Fruit fly (Drosophila melanogaster) whole organism, wandering third instar larva: ENCODE data around the gene CG10702.
A peak's percentile ranks its signal among the peaks of the same experiment; 100 is the strongest.

ENCODE experiments used
- Abd-B ChIP-seq: fragments of >200 bp; optimal IDR thresholded peaks from 2 replicates; lab custom pipeline; 2017; ENCODE audit warnings: missing biosample characterization, missing genetic modification characterization
- CG32264 ChIP-seq: fragments of 200-800 bp; sonication (Bioruptor generic); optimal IDR thresholded peaks from 2 replicates; lab custom pipeline; 2016; ENCODE audit warnings: missing biosample characterization, missing genetic modification characterization
- Dfd ChIP-seq: fragments of >200 bp; optimal IDR thresholded peaks from 2 replicates; lab custom pipeline; 2017; ENCODE audit warnings: missing biosample characterization, missing genetic modification characterization
- GATAd ChIP-seq: sonication (Bioruptor generic); optimal IDR thresholded peaks from 2 replicates; lab custom pipeline; 2016; ENCODE audit warnings: missing biosample characterization, missing genetic modification characterization
- Hr78 ChIP-seq: fragments of >200 bp; optimal IDR thresholded peaks from 2 replicates; lab custom pipeline; 2017; ENCODE audit warnings: missing biosample characterization, missing genetic modification characterization
- Hr83 ChIP-seq: fragments of 200-300 bp; sonication (Bioruptor generic); optimal IDR thresholded peaks from 2 replicates; lab custom pipeline; 2016; ENCODE audit warnings: missing biosample characterization, mild to moderate bottlenecking, missing genetic modification characterization, moderate library complexity; ENCODE audit not compliant: poor library complexity, severe bottlenecking
- Jra ChIP-seq: sonication (Bioruptor generic); optimal IDR thresholded peaks from 2 replicates; lab custom pipeline; 2016; ENCODE audit warnings: missing biosample characterization, missing genetic modification characterization
- Myc ChIP-seq: fragments of >200 bp; optimal IDR thresholded peaks from 2 replicates; lab custom pipeline; 2017
- Rel ChIP-seq, 2 experiments: fragments of 200-800 bp; sonication (Bioruptor generic) in 1 of 2; optimal IDR thresholded peaks; 2 replicates in 1 of 2; 3 replicates in 1 of 2; lab custom pipeline; 2016 to 2019; ENCODE audit warnings: mild to moderate bottlenecking in 2 of 2, missing biosample characterization in 2 of 2, missing genetic modification characterization in 2 of 2, moderate library complexity in 1 of 2
- Sp1 ChIP-seq: fragments of 200-800 bp; sonication (Bioruptor generic); optimal IDR thresholded peaks from 3 replicates; lab custom pipeline; 2019; ENCODE audit warnings: missing biosample characterization, mild to moderate bottlenecking, missing genetic modification characterization, moderate library complexity
- Vsx2 ChIP-seq: fragments of 200-300, 225-300 bp; sonication (Bioruptor generic); optimal IDR thresholded peaks from 2 replicates; lab custom pipeline; 2018; ENCODE audit warnings: missing biosample characterization, missing genetic modification characterization; ENCODE audit not compliant: partially characterized antibody
- br ChIP-seq: fragments of 200-800 bp; sonication (Bioruptor generic); optimal IDR thresholded peaks from 2 replicates; lab custom pipeline; 2016; ENCODE audit warnings: missing biosample characterization, missing genetic modification characterization
- dmrt93B ChIP-seq: fragments of 200-800 bp; sonication (Bioruptor generic); optimal IDR thresholded peaks from 2 replicates; lab custom pipeline; 2018; ENCODE audit warnings: missing biosample characterization, mild to moderate bottlenecking, missing genetic modification characterization
- dsf ChIP-seq: sonication (Bioruptor generic); optimal IDR thresholded peaks from 2 replicates; lab custom pipeline; 2016; ENCODE audit warnings: missing biosample characterization, missing genetic modification characterization, borderline replicate concordance
- ey ChIP-seq: fragments of 200-800 bp; sonication (Bioruptor generic); optimal IDR thresholded peaks from 2 replicates; lab custom pipeline; 2016; ENCODE audit warnings: missing biosample characterization, missing genetic modification characterization
- foxo ChIP-seq, 2 experiments: fragments of 200-800 bp; sonication (Bioruptor generic); optimal IDR thresholded peaks; 2 replicates in 1 of 2; 3 replicates in 1 of 2; lab custom pipeline; 2016 to 2017; ENCODE audit warnings: missing biosample characterization in 2 of 2, missing genetic modification characterization in 2 of 2
- h ChIP-seq: fragments of 200-800 bp; sonication (Bioruptor generic); optimal IDR thresholded peaks from 3 replicates; lab custom pipeline; 2016; ENCODE audit warnings: missing biosample characterization, mild to moderate bottlenecking, missing genetic modification characterization
- jim ChIP-seq: fragments of 175-275, 200-325 bp; sonication (Bioruptor generic); optimal IDR thresholded peaks from 2 replicates; lab custom pipeline; 2016; ENCODE audit warnings: missing biosample characterization, mild to moderate bottlenecking, missing genetic modification characterization
- pan ChIP-seq: fragments of >200 bp; optimal IDR thresholded peaks from 2 replicates; lab custom pipeline; 2017
- psq ChIP-seq: fragments of 200-800 bp; sonication (Bioruptor generic); optimal IDR thresholded peaks from 3 replicates; lab custom pipeline; 2017; ENCODE audit warnings: missing biosample characterization, mild to moderate bottlenecking, missing genetic modification characterization, moderate library complexity
- rgr ChIP-seq: fragments of 200-800 bp; sonication (Bioruptor generic); optimal IDR thresholded peaks from 3 replicates; lab custom pipeline; 2016; ENCODE audit warnings: missing biosample characterization, mild to moderate bottlenecking, missing genetic modification characterization
- sage ChIP-seq: fragments of 200-800 bp; sonication (Bioruptor generic); optimal IDR thresholded peaks from 2 replicates; lab custom pipeline; 2016; ENCODE audit warnings: missing biosample characterization, mild to moderate bottlenecking, missing genetic modification characterization
- tai ChIP-seq: sonication (Bioruptor generic); optimal IDR thresholded peaks from 2 replicates; lab custom pipeline; 2016; ENCODE audit warnings: missing biosample characterization, missing genetic modification characterization
- usp ChIP-seq: fragments of >200 bp; optimal IDR thresholded peaks from 2 replicates; lab custom pipeline; 2017; ENCODE audit warnings: missing biosample characterization, missing genetic modification characterization

Gene CG10702

dm6 chr2L:19068393-19068792, 1.3 kb downstream of the CG10702 start:
- TF ChIP-seq Rel (GFP tag; optimal IDR thresholded peaks at IDR 0.05; lab: Kevin White, UChicago), result no peak
- no peak for TF ChIP-seq Rel (tag; optimal IDR thresholded peaks at IDR 0.05; lab: Kevin White, UChicago)
- no peak for TF ChIP-seq Hr83
- TF ChIP-seq Abd-B (GFP tag; lab: Kevin White, UChicago), result no peak
- no peak for TF ChIP-seq Jra (GFP tag; lab: Kevin White, UChicago)
- TF ChIP-seq ey (GFP tag; lab: Kevin White, UChicago), result no peak

DNA sequence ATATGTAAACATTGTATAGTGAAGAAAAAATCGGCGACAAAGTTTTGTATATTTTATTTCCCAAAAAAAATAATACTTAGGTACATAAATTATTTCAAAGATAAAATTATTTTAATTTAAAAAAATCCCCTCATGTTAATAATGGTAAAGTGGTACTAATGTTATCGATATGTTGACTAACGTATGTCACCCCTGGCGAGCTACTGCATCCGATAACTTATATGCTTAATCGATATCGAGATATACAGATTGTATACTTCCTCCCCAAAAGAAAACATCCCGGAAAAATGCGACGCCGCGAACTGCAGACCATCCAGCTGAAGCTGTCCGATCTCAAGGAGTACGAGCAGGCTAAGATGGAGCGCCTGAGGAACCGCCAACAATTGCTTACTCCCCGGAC, 4.9 kb downstream of the CG10702 start, which contains the start of gene CG17343:
Gene CG17343, plus strand, starts transcription at position 224 of the 400 bp plus-strand sequence.
- TF ChIP-seq Rel (GFP tag; optimal IDR thresholded peaks at IDR 0.05; lab: Kevin White, UChicago) (no peak), Rel (tag; optimal IDR thresholded peaks at IDR 0.05; lab: Kevin White, UChicago) (peak; percentile 90), ey (GFP tag; lab: Kevin White, UChicago) (no peak), Sp1 (GFP tag; lab: Kevin White, UChicago) (no peak), h (GFP tag; lab: Kevin White, UChicago) (no peak), jim (GFP tag; lab: Kevin White, UChicago) (no peak)

- TF ChIP-seq br (GFP tag; lab: Kevin White, UChicago), result no peak
- no peak for TF ChIP-seq Hr83
- peak; percentile 36 for TF ChIP-seq Myc (lab: Kevin White, UChicago)
These were observed 6.5 kb downstream of the CG10702 start, which contains the start of gene Dus4 for dm6 chr2L:19063090-19063692. TSS of gene Dus4 (plus strand) at chr2L:19063295.

DNA sequence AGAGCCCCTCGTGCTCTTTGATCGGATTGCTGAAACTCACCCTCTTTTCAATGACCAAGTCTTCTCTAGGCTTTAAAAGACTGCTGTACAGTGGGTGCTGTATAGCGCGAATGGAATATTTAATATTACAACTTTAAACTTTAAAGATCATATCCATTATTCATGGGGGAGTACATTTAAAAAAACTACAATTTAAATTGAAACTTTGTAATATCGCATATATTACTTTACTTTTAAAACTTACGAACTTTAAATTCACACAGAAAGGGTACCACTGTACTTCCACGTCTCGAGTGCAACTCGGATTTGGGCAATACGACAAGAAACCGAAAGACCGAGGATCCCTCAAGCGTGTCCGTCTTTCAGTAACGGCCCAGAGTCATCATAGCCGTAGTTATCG, 10.7 kb downstream of the CG10702 start, which contains the start of gene Phlpp:
Gene Phlpp, plus strand, starts transcription at position 214 of the 400 bp plus-strand sequence.
- TF ChIP-seq ey (GFP tag; lab: Kevin White, UChicago) (peak; percentile 17), Hr83 (no peak), dmrt93B (GFP tag; lab: Kevin White, UChicago) (no peak)
- TF ChIP-seq, all 38 proteins: peak for 1

dm6 chr2L:19057799-19058198, 11.9 kb downstream of the CG10702 start:
- TF ChIP-seq Hr83, result no peak

dm6 chr2L:19054516-19054887, 15.1 kb downstream of the CG10702 start:
- TF ChIP-seq Hr78, result no peak
- no peak for TF ChIP-seq Vsx2 (GFP tag; lab: Kevin White, UChicago)
- no peak for TF ChIP-seq dsf (GFP tag; lab: Kevin White, UChicago)
- no peak for TF ChIP-seq GATAd
- TF ChIP-seq CG32264 (GFP tag; lab: Kevin White, UChicago), result no peak
- no peak for TF ChIP-seq usp (GFP tag; lab: Kevin White, UChicago)
- TF ChIP-seq foxo (GFP tag; optimal IDR thresholded peaks at IDR 0.05; lab: Kevin White, UChicago), result no peak
- no peak for TF ChIP-seq Hr83
- TF ChIP-seq tai (GFP tag; lab: Kevin White, UChicago), result no peak
- no peak for TF ChIP-seq sage (GFP tag; lab: Kevin White, UChicago)
- TF ChIP-seq Rel (GFP tag; optimal IDR thresholded peaks at IDR 0.05; lab: Kevin White, UChicago), result no peak
- TF ChIP-seq Rel (tag; optimal IDR thresholded peaks at IDR 0.05; lab: Kevin White, UChicago), result no peak
- no peak for TF ChIP-seq Dfd (GFP tag; lab: Kevin White, UChicago)
- no peak for TF ChIP-seq pan (lab: Kevin White, UChicago)
- no peak for TF ChIP-seq rgr
- no peak for TF ChIP-seq psq (GFP tag; lab: Kevin White, UChicago)
- no peak for TF ChIP-seq h (GFP tag; lab: Kevin White, UChicago)

DNA sequence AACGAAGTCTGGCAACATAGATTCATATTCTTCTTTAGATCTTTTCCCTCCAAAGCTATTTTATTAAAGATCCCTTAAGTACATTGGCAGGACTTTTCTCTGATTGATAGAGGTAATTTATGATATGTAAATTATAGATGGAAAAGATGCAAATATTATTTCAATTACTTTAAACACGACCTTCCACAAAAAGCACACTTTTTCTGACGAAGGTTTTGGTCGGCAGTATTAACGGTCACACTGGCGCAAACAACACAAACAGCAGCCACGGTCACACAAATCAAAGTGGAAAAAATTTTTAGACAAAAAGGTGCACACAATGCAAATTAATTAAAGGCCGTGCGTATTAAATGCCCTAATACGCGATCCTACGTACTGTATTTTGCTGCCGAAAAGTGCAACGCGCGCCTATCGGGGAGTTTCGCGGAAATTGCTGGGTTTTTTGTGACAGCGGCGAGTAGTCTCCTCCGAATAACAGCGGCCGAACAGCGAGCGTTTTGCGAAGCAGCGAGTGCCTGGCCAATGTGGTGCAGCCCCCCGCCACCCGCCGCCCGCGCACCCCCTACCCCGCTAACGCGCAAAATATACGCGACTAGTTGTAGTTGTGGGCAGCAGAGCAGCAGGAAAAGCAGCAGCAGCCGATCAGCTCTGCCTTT, 15.7 kb downstream of the CG10702 start, which contains the start of gene CG10492:
Gene CG10492, plus strand, starts transcription at position 219 of the 656 bp plus-strand sequence.
- TF ChIP-seq Sp1 (GFP tag; lab: Kevin White, UChicago), result peak; percentile 11
- no peak for TF ChIP-seq Dfd (GFP tag; lab: Kevin White, UChicago)
- peak; percentile 70 for TF ChIP-seq Myc (lab: Kevin White, UChicago)
- no peak for TF ChIP-seq Rel (GFP tag; optimal IDR thresholded peaks at IDR 0.05; lab: Kevin White, UChicago)
- TF ChIP-seq Rel (tag; optimal IDR thresholded peaks at IDR 0.05; lab: Kevin White, UChicago), result peak; percentile 63
- TF ChIP-seq rgr, result peak; percentile 4
